Worm (Caenorhabditis elegans) whole organism, L4 larva: ENCODE data around the gene skr-3.
A peak's percentile ranks its signal among the peaks of the same experiment; 100 is the strongest.

Experiments
- D1046.2 ChIP-seq: fragments of 200-800 bp; sonication (Bioruptor generic); IDR thresholded peaks from 2 replicates; pipeline ENCODE4 v1.3.6; 2022; ENCODE audit warnings: missing genetic modification characterization, missing compliant biosample characterization
- F10B5.3 ChIP-seq: sonication (generic microtip); optimal IDR thresholded peaks from 2 replicates; lab custom pipeline; 2016; ENCODE audit warnings: mild to moderate bottlenecking, missing genetic modification characterization, missing compliant biosample characterization
- R02D3.7 ChIP-seq: fragments of 150-350 bp; sonication (generic microtip); optimal IDR thresholded peaks from 3 replicates; lab custom pipeline; 2014; ENCODE audit warnings: missing biosample characterization, missing genetic modification characterization
- T20F7.1 ChIP-seq: fragments of 200-800 bp; sonication (Bioruptor generic); optimal IDR thresholded peaks from 2 replicates; lab custom pipeline; 2018; ENCODE audit warnings: mild to moderate bottlenecking, missing genetic modification characterization, missing compliant biosample characterization
- Y5F2A.4 ChIP-seq: fragments of 200-800 bp; sonication (Bioruptor generic); optimal IDR thresholded peaks from 2 replicates; lab custom pipeline; 2018; ENCODE audit warnings: mild to moderate bottlenecking, missing genetic modification characterization, missing compliant biosample characterization
- attf-4 ChIP-seq: sonication (generic microtip); optimal IDR thresholded peaks from 3 replicates; lab custom pipeline; 2017; ENCODE audit warnings: missing biosample characterization, missing genetic modification characterization
- cey-2 ChIP-seq: sonication (generic microtip); optimal IDR thresholded peaks from 3 replicates; lab custom pipeline; 2017; ENCODE audit warnings: missing genetic modification characterization, mild to moderate bottlenecking, missing compliant biosample characterization, antibody characterized with exemption, borderline replicate concordance; ENCODE audit not compliant: insufficient read depth
- daf-16 ChIP-seq, 3 experiments: sonication (generic microtip); optimal IDR thresholded peaks; 2 replicates each; lab custom pipeline; 2016 to 2017; ENCODE audit warnings: missing genetic modification characterization in 3 of 3, missing genetic modification reagents in 3 of 3, mild to moderate bottlenecking in 2 of 3, missing compliant biosample characterization in 2 of 3, missing biosample characterization in 1 of 3, moderate library complexity in 1 of 3
- daf-8 ChIP-seq: fragments of 200-800 bp; sonication (Bioruptor generic); IDR thresholded peaks from 2 replicates; pipeline ENCODE4 v1.3.6; 2022; ENCODE audit warnings: missing genetic modification characterization, missing compliant biosample characterization
- dmd-6 ChIP-seq: fragments of 200-800 bp; sonication (Bioruptor generic); IDR thresholded peaks from 2 replicates; pipeline ENCODE4 v1.3.6; 2022; ENCODE audit warnings: missing genetic modification reagents, missing genetic modification characterization, missing compliant biosample characterization
- duxl-1 ChIP-seq: sonication (generic microtip); optimal IDR thresholded peaks from 2 replicates; lab custom pipeline; 2016; ENCODE audit warnings: mild to moderate bottlenecking, missing genetic modification characterization, moderate library complexity, missing compliant biosample characterization; ENCODE audit not compliant: poor library complexity
- dve-1 ChIP-seq: sonication (generic microtip); optimal IDR thresholded peaks from 2 replicates; lab custom pipeline; 2017; ENCODE audit warnings: antibody characterized with exemption, mild to moderate bottlenecking, missing genetic modification characterization, missing compliant biosample characterization; ENCODE audit not compliant: insufficient read depth
- hlh-30 ChIP-seq: sonication (generic microtip); optimal IDR thresholded peaks from 2 replicates; lab custom pipeline; 2017; ENCODE audit warnings: antibody characterized with exemption, mild to moderate bottlenecking, missing genetic modification characterization, missing compliant biosample characterization; ENCODE audit not compliant: insufficient read depth
- jun-1 ChIP-seq: fragments of 150-350 bp; optimal IDR thresholded peaks from 2 replicates; lab custom pipeline; 2014; ENCODE audit warnings: missing biosample characterization, missing genetic modification reagents, missing genetic modification characterization
- lim-7 ChIP-seq: fragments of 200-800 bp; sonication (Bioruptor generic); IDR thresholded peaks from 2 replicates; pipeline ENCODE4 v1.3.6; 2022; ENCODE audit warnings: missing genetic modification characterization, missing compliant biosample characterization
- lin-1 ChIP-seq: fragments of 200-800 bp; sonication (Bioruptor generic); IDR thresholded peaks from 2 replicates; pipeline ENCODE4 v1.3.6; 2022; ENCODE audit warnings: missing genetic modification reagents, missing genetic modification characterization, missing compliant biosample characterization
- lir-3 ChIP-seq: sonication (generic microtip); optimal IDR thresholded peaks from 2 replicates; lab custom pipeline; 2016; ENCODE audit warnings: mild to moderate bottlenecking, missing genetic modification characterization, missing compliant biosample characterization
- madf-9 ChIP-seq: fragments of 200-800 bp; sonication (Bioruptor generic); conservative IDR thresholded peaks from 2 replicates; pipeline ENCODE4 v1.3.6; 2022; ENCODE audit warnings: missing genetic modification reagents, missing genetic modification characterization, missing compliant biosample characterization
- mep-1 ChIP-seq: fragments of 150-350 bp; sonication (generic microtip); optimal IDR thresholded peaks from 3 replicates; lab custom pipeline; 2014; ENCODE audit warnings: missing biosample characterization, missing genetic modification characterization
- nhr-10 ChIP-seq: fragments of 150-350 bp; optimal IDR thresholded peaks from 2 replicates; lab custom pipeline; 2014; ENCODE audit warnings: missing biosample characterization, missing genetic modification characterization
- nhr-111 ChIP-seq: fragments of 200-800 bp; sonication (Bioruptor generic); optimal IDR thresholded peaks from 2 replicates; lab custom pipeline; 2018; ENCODE audit warnings: mild to moderate bottlenecking, missing genetic modification characterization, missing compliant biosample characterization
- nhr-28 ChIP-seq: fragments of 150-350 bp; optimal IDR thresholded peaks from 2 replicates; lab custom pipeline; 2014; ENCODE audit warnings: missing biosample characterization, missing genetic modification characterization
- nhr-48 ChIP-seq: sonication (generic microtip); optimal IDR thresholded peaks from 2 replicates; lab custom pipeline; 2016; ENCODE audit warnings: mild to moderate bottlenecking, missing genetic modification characterization, missing compliant biosample characterization
- nhr-77 ChIP-seq: fragments of 150-350 bp; optimal IDR thresholded peaks from 2 replicates; lab custom pipeline; 2014; ENCODE audit warnings: missing biosample characterization, missing genetic modification characterization
- pha-4 ChIP-seq, 2 experiments: fragments of 150-350 bp in 1 of 2; fragments of 200-800 bp in 1 of 2; sonication (Bioruptor generic) in 1 of 2; IDR thresholded peaks in 1 of 2; optimal IDR thresholded peaks in 1 of 2; 2 replicates each; pipeline versions ENCODE4 v1.3.6 to Lab custom; 2014 to 2022; ENCODE audit warnings: missing genetic modification characterization in 2 of 2, missing genetic modification reagents in 2 of 2, missing biosample characterization in 1 of 2, missing compliant biosample characterization in 1 of 2
- php-3 ChIP-seq: fragments of 200-800 bp; sonication (Bioruptor generic); IDR thresholded peaks from 2 replicates; pipeline ENCODE4 v1.3.6; 2022; ENCODE audit warnings: missing genetic modification reagents, missing genetic modification characterization, missing compliant biosample characterization
- pqm-1 ChIP-seq: sonication (generic microtip); optimal IDR thresholded peaks from 2 replicates; lab custom pipeline; 2017; ENCODE audit warnings: missing biosample characterization, missing genetic modification characterization
- saeg-2 ChIP-seq: fragments of 200-800 bp; sonication (Bioruptor generic); IDR thresholded peaks from 2 replicates; pipeline ENCODE4 v1.3.6; 2022; ENCODE audit warnings: missing genetic modification reagents, missing genetic modification characterization, missing compliant biosample characterization
- sdz-12 ChIP-seq: fragments of 200-800 bp; sonication (Bioruptor generic); optimal IDR thresholded peaks from 2 replicates; lab custom pipeline; 2018; ENCODE audit warnings: mild to moderate bottlenecking, missing genetic modification characterization, missing compliant biosample characterization
- snpc-1.2 ChIP-seq: fragments of 200-800 bp; sonication (Bioruptor generic); IDR thresholded peaks from 2 replicates; pipeline ENCODE4 v1.3.6; 2022; ENCODE audit warnings: missing genetic modification reagents, missing genetic modification characterization, missing compliant biosample characterization
- tag-97 ChIP-seq: fragments of 200-800 bp; sonication (Bioruptor generic); IDR thresholded peaks from 2 replicates; pipeline ENCODE4 v1.3.6; 2022; ENCODE audit warnings: missing genetic modification characterization, missing compliant biosample characterization
- tra-1 ChIP-seq: fragments of 200-800 bp; sonication (Bioruptor generic); IDR thresholded peaks from 2 replicates; pipeline ENCODE4 v1.3.6; 2022; ENCODE audit warnings: missing genetic modification reagents, missing genetic modification characterization, missing compliant biosample characterization
- unc-62 ChIP-seq, 3 experiments: fragments of 150-350 bp in 1 of 3; sonication (generic microtip); optimal IDR thresholded peaks in 2 of 3; peaks in 1 of 3; 1 replicate in 1 of 3; 2 replicates in 2 of 3; lab custom pipeline; 2014 to 2017; ENCODE audit warnings: missing biosample characterization in 3 of 3, missing genetic modification characterization in 3 of 3, missing genetic modification reagents in 3 of 3, missing genotype in 1 of 3
- zag-1 ChIP-seq: fragments of 150-350 bp; optimal IDR thresholded peaks from 2 replicates; lab custom pipeline; 2014; ENCODE audit warnings: missing biosample characterization, missing genetic modification characterization
- zip-2 ChIP-seq: fragments of 150-350 bp; optimal IDR thresholded peaks from 2 replicates; lab custom pipeline; 2014; ENCODE audit warnings: missing biosample characterization, missing genetic modification characterization
- ztf-7 ChIP-seq: fragments of 150-350 bp; optimal IDR thresholded peaks from 2 replicates; lab custom pipeline; 2014; ENCODE audit warnings: missing biosample characterization, missing genetic modification characterization

The skr-3 gene

DNA sequence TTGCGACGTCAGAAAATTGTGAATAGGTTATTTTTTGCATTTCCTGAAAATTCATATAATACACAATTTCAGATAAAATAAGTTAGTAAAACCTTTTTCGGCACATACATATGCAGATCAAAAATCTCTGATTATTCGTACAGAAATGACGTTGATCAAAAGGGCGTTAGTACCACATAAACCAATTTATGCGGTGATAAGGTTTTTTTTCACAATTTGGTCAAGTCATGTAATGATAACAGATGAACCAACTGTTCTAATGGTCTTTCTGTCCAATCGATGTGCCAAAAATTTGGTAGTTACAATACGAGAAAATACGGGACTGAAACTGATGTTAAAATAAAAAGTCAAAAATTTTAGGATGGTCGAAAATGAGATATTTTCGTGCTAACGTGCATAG, 40.8 kb upstream of the skr-3 start:
- no peak for TF ChIP-seq nhr-77 (tag; lab: Kevin White, UChicago)
- TF ChIP-seq lir-3 (tag; lab: Kevin White, UChicago), result no peak
- peak; percentile 74 for TF ChIP-seq pqm-1
- peak; percentile 68; the same call in 1 of the 2 replicates for TF ChIP-seq php-3
- TF ChIP-seq attf-4 (tag; lab: Kevin White, UChicago), result no peak
- peak; percentile 76 for TF ChIP-seq dmd-6 (GFP tag; lab: Robert Waterston, UW)
- peak; percentile 84 for TF ChIP-seq nhr-28 (tag; lab: Kevin White, UChicago)
- peak in 1 of 2 experiments; percentile 0 for TF ChIP-seq unc-62 (GFP tag; optimal IDR thresholded peaks at IDR 0.05 in 1 of 2; lab: Kevin White, UChicago)
- TF ChIP-seq unc-62 (tag; optimal IDR thresholded peaks at IDR 0.05; lab: Kevin White, UChicago), result no peak
- TF ChIP-seq R02D3.7 (tag; lab: Kevin White, UChicago), result no peak
- peak; percentile 41 for TF ChIP-seq dve-1 (tag; lab: Kevin White, UChicago)
- peak; percentile 14 for TF ChIP-seq nhr-48 (tag; lab: Kevin White, UChicago)
- no peak for TF ChIP-seq madf-9 (GFP tag; lab: Robert Waterston, UW)
- no peak for TF ChIP-seq daf-16 (GFP tag; optimal IDR thresholded peaks at IDR 0.05; lab: Kevin White, UChicago)
- peak; percentile 42 for TF ChIP-seq daf-16 (tag; optimal IDR thresholded peaks at IDR 0.05; lab: Kevin White, UChicago)

DNA sequence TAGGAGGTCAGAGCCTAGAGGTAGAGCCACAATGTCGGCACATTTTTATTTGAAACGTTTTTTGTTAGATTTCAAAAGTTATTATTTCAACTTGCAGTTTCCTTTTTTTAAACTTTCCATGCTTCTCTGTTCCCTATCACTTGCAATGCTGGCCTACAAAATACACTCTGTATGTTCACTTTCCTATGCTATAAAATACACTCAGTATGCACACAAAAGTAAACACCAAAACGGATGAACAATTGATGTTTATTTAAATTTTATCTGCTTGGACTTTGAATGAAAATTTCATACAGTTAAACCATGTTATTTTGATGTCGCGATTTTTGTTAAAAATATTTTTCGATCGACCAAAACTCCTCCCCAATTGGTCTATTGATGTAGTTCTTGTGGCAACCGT, 40.2 kb upstream of the skr-3 start:
- TF ChIP-seq lim-7, result no peak
- TF ChIP-seq dmd-6 (GFP tag; lab: Robert Waterston, UW), result no peak
- TF ChIP-seq dve-1 (tag; lab: Kevin White, UChicago), result peak; percentile 27
- TF ChIP-seq duxl-1 (tag; lab: Kevin White, UChicago), result no peak
- no peak for TF ChIP-seq cey-2 (tag; lab: Kevin White, UChicago)
- TF ChIP-seq F10B5.3 (tag; lab: Kevin White, UChicago), result no peak
- no peak for TF ChIP-seq jun-1 (tag; lab: Kevin White, UChicago)
- TF ChIP-seq Y5F2A.4, result no peak
- TF ChIP-seq T20F7.1, result no peak
- peak; percentile 87 for TF ChIP-seq nhr-28 (tag; lab: Kevin White, UChicago)
- TF ChIP-seq pha-4 (GFP tag; IDR thresholded peaks at IDR 0.05; lab: Robert Waterston, UW), result no peak
- peak; percentile 7 for TF ChIP-seq pha-4 (tag; optimal IDR thresholded peaks at IDR 0.05; lab: Kevin White, UChicago)
- no peak for TF ChIP-seq daf-16 (GFP tag; optimal IDR thresholded peaks at IDR 0.05; lab: Kevin White, UChicago)
- peak; percentile 86 for TF ChIP-seq daf-16 (tag; optimal IDR thresholded peaks at IDR 0.05; lab: Kevin White, UChicago)
- TF ChIP-seq php-3, result 0 out of 2 replicates have a peak, but pooled peaks have one; percentile 27
- TF ChIP-seq, all 104 proteins: peak for 5

DNA sequence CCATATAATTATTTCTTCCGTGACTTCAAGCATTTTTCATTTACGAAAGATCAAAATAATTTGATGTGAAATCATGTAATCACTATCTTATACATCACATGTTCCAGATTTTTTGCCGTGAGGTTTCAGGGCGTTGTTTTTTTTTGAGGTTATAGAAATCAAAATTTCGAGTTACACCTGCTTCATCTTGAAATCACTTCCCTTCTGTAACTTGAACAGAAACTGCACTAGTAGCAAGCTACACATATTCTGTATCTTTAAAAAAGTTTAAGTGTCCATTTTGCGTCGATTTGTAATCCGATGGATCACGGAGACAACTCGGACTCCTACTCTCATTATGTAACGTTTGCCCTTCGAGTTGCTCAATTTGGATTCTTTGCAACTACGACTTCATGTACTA, 30.2 kb upstream of the skr-3 start, which contains the start of gene F22B8.3:
F22B8.3 (plus strand) TSS at position 301 of the 400 bp plus-strand sequence.
- TF ChIP-seq snpc-1.2, result no peak
- TF ChIP-seq tag-97, result no peak
- no peak for TF ChIP-seq nhr-10 (tag; lab: Kevin White, UChicago)
- TF ChIP-seq lin-1, result no peak
- TF ChIP-seq daf-8, result no peak
- TF ChIP-seq unc-62 (GFP tag; optimal IDR thresholded peaks at IDR 0.05 in 1 of 2; lab: Kevin White, UChicago), result peak in 1 of 2 experiments; percentile 48
- no peak for TF ChIP-seq unc-62 (tag; optimal IDR thresholded peaks at IDR 0.05; lab: Kevin White, UChicago)
- TF ChIP-seq ztf-7, result no peak

DNA sequence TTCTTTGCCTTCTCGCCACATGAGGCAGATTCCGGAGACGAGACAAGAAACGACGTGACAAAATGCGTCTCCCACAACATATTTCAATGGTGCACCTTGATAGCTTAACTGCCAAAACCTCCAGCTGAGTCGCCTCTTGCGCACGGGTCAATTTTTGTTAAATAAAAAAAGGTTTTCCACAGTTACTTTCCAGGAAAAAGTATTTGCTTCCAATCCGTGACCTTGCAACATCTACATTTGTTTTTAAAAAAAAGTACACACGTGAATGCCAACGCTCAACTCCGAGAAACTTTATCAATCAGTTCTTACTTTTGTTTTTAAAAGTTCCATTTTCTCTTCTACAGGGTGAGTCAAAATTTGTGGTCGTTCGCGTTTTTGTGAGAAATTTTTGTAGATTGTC, 26.6 kb upstream of the skr-3 start, which contains the start of gene F22B8.7:
F22B8.7 (plus strand) TSS at position 301 of the 400 bp plus-strand sequence.
- TF ChIP-seq saeg-2 (GFP tag; lab: Robert Waterston, UW), result no peak
- TF ChIP-seq D1046.2 (GFP tag; lab: Robert Waterston, UW), result no peak
- TF ChIP-seq zag-1 (tag; lab: Kevin White, UChicago), result no peak
- TF ChIP-seq nhr-10 (tag; lab: Kevin White, UChicago), result no peak
- no peak for TF ChIP-seq mep-1 (tag; lab: Kevin White, UChicago)
- no peak for TF ChIP-seq nhr-111
- TF ChIP-seq sdz-12 (GFP tag; lab: Kevin White, UChicago), result no peak
- TF ChIP-seq tra-1 (GFP tag; lab: Robert Waterston, UW), result no peak
- no peak for TF ChIP-seq ztf-7
- TF ChIP-seq hlh-30 (tag; lab: Kevin White, UChicago), result no peak
- TF ChIP-seq zip-2 (tag; lab: Kevin White, UChicago), result no peak
